Worm (Caenorhabditis elegans) whole organism, midembryonic: ENCODE measurements around the gene Y62H9A.9.

Experiments
- T22C8.4 ChIP-seq: fragments of 200-800 bp; sonication (Bioruptor generic); IDR thresholded peaks from 2 replicates; pipeline ENCODE4 v1.3.6; 2022; ENCODE audit warnings: missing genetic modification characterization, missing compliant biosample characterization
- cog-1 ChIP-seq: sonication (generic microtip); optimal IDR thresholded peaks from 2 replicates; lab custom pipeline; 2016; ENCODE audit warnings: missing genetic modification characterization, missing compliant biosample characterization
- flt-1 ChIP-seq: fragments of 200-800 bp; sonication (Bioruptor generic); IDR thresholded peaks from 2 replicates; pipeline ENCODE4 v1.3.6; 2022; ENCODE audit warnings: missing genetic modification characterization, missing compliant biosample characterization
- klf-2 ChIP-seq: fragments of 200-800 bp; sonication (Bioruptor generic); conservative IDR thresholded peaks from 2 replicates; pipeline ENCODE4 v1.3.6; 2022; ENCODE audit warnings: missing genetic modification reagents, missing genetic modification characterization, missing compliant biosample characterization
- med-1 ChIP-seq: sonication (generic microtip); optimal IDR thresholded peaks from 2 replicates; lab custom pipeline; 2017; ENCODE audit warnings: missing genetic modification characterization, mild to moderate bottlenecking, missing compliant biosample characterization, antibody characterized with exemption, missing genetic modification reagents; ENCODE audit not compliant: insufficient read depth
- ref-1 ChIP-seq: fragments of 200-800 bp; sonication (Bioruptor generic); conservative IDR thresholded peaks from 2 replicates; pipeline ENCODE4 v1.3.6; 2022; ENCODE audit warnings: missing genetic modification reagents, missing genetic modification characterization, missing compliant biosample characterization
- tab-1 ChIP-seq: fragments of 200-800 bp; sonication (Bioruptor generic); IDR thresholded peaks from 2 replicates; pipeline ENCODE4 v1.3.6; 2022; ENCODE audit warnings: missing genetic modification characterization, missing compliant biosample characterization
- ztf-23 ChIP-seq: fragments of 200-800 bp; sonication (Bioruptor generic); IDR thresholded peaks from 2 replicates; pipeline ENCODE4 v1.3.6; 2022; ENCODE audit warnings: missing genetic modification reagents, missing genetic modification characterization, missing compliant biosample characterization
- ztf-29 ChIP-seq: fragments of 200-800 bp; sonication (Bioruptor generic); IDR thresholded peaks from 2 replicates; pipeline ENCODE4 v1.3.6; 2022; ENCODE audit warnings: missing genetic modification reagents, missing genetic modification characterization, missing compliant biosample characterization

The Y62H9A.9 gene

ce11 chrX:11924158-11924557, 26.2 kb upstream of the Y62H9A.9 start, which contains the start of gene F55G7.1:
Gene F55G7.1 (plus strand): TSS chrX:11924433.
- TF ChIP-seq klf-2 (GFP tag; lab: Robert Waterston, UW) = no peak
- TF ChIP-seq T22C8.4 = no peak
- no peak for TF ChIP-seq ztf-29 (GFP tag; lab: Robert Waterston, UW)
- no peak for TF ChIP-seq cog-1 (tag; lab: Kevin White, UChicago)
- TF ChIP-seq ref-1 = no peak
- TF ChIP-seq ztf-23 = no peak
- TF ChIP-seq tab-1 (GFP tag; lab: Robert Waterston, UW) = no peak
- no peak for TF ChIP-seq med-1 (GFP tag; lab: Kevin White, UChicago)
- no peak for TF ChIP-seq flt-1 (GFP tag; lab: Robert Waterston, UW)

ce11 chrX:11920723-11921283, 22.9 kb upstream of the Y62H9A.9 start, which contains the start of gene Y62H9A.14:
Gene Y62H9A.14 (plus strand): TSS chrX:11921233.
- TF ChIP-seq ztf-29 (GFP tag; lab: Robert Waterston, UW) (no peak), cog-1 (tag; lab: Kevin White, UChicago) (no peak), T22C8.4 (no peak), med-1 (GFP tag; lab: Kevin White, UChicago) (no peak), ztf-23 (no peak)

- TF ChIP-seq klf-2 (GFP tag; lab: Robert Waterston, UW) (no peak), med-1 (GFP tag; lab: Kevin White, UChicago) (no peak), ztf-23 (no peak), cog-1 (tag; lab: Kevin White, UChicago) (no peak), ztf-29 (GFP tag; lab: Robert Waterston, UW) (no peak), T22C8.4 (no peak), ref-1 (no peak), flt-1 (GFP tag; lab: Robert Waterston, UW) (no peak), tab-1 (GFP tag; lab: Robert Waterston, UW) (no peak)
These were observed 20.1 kb upstream of the Y62H9A.9 start, which contains the start of gene Y62H9A.16 for ce11 chrX:11917994-11918393. Gene Y62H9A.16 (plus strand): TSS chrX:11918294.

- TF ChIP-seq med-1 (GFP tag; lab: Kevin White, UChicago) = no peak
- no peak for TF ChIP-seq ztf-29 (GFP tag; lab: Robert Waterston, UW)
- TF ChIP-seq T22C8.4 = no peak
- TF ChIP-seq ztf-23 = no peak
- TF ChIP-seq cog-1 (tag; lab: Kevin White, UChicago) = no peak
- no peak for TF ChIP-seq ref-1
These were observed 18.8 kb upstream of the Y62H9A.9 start, which contains the start of gene Y62H9A.13 for ce11 chrX:11916705-11917104. Gene Y62H9A.13 (plus strand): TSS chrX:11917005.

- TF ChIP-seq cog-1 (tag; lab: Kevin White, UChicago) (no peak), klf-2 (GFP tag; lab: Robert Waterston, UW) (no peak), tab-1 (GFP tag; lab: Robert Waterston, UW) (no peak), ztf-29 (GFP tag; lab: Robert Waterston, UW) (no peak), ref-1 (no peak), flt-1 (GFP tag; lab: Robert Waterston, UW) (no peak), med-1 (GFP tag; lab: Kevin White, UChicago) (no peak), ztf-23 (no peak), T22C8.4 (no peak)
These were observed 15.9 kb upstream of the Y62H9A.9 start, which contains the start of gene Y62H9A.12 for ce11 chrX:11913824-11914223. Gene Y62H9A.12 (plus strand): TSS chrX:11914124.

ce11 chrX:11910046-11910445, 12.1 kb upstream of the Y62H9A.9 start, which contains the start of gene Y62H9A.15:
Gene Y62H9A.15 (minus strand): TSS chrX:11910145.
- TF ChIP-seq flt-1 (GFP tag; lab: Robert Waterston, UW) (no peak), cog-1 (tag; lab: Kevin White, UChicago) (no peak), ztf-23 (no peak), med-1 (GFP tag; lab: Kevin White, UChicago) (no peak), ztf-29 (GFP tag; lab: Robert Waterston, UW) (no peak), ref-1 (no peak), tab-1 (GFP tag; lab: Robert Waterston, UW) (no peak), T22C8.4 (no peak), klf-2 (GFP tag; lab: Robert Waterston, UW) (no peak)

- TF ChIP-seq tab-1 (GFP tag; lab: Robert Waterston, UW) = no peak
- no peak for TF ChIP-seq flt-1 (GFP tag; lab: Robert Waterston, UW)
- TF ChIP-seq ref-1 = no peak
- TF ChIP-seq cog-1 (tag; lab: Kevin White, UChicago) = no peak
- no peak for TF ChIP-seq med-1 (GFP tag; lab: Kevin White, UChicago)
- no peak for TF ChIP-seq ztf-23
- no peak for TF ChIP-seq klf-2 (GFP tag; lab: Robert Waterston, UW)
- no peak for TF ChIP-seq ztf-29 (GFP tag; lab: Robert Waterston, UW)
- TF ChIP-seq T22C8.4 = no peak
These were observed 11.2 kb upstream of the Y62H9A.9 start for ce11 chrX:11909168-11909567.

ce11 chrX:11908226-11908625, 10.3 kb upstream of the Y62H9A.9 start:
- TF ChIP-seq ztf-29 (GFP tag; lab: Robert Waterston, UW) (no peak), T22C8.4 (no peak), tab-1 (GFP tag; lab: Robert Waterston, UW) (no peak), cog-1 (tag; lab: Kevin White, UChicago) (no peak)

- TF ChIP-seq cog-1 (tag; lab: Kevin White, UChicago) (no peak), ref-1 (no peak), tab-1 (GFP tag; lab: Robert Waterston, UW) (no peak)
These were observed 9.3 kb upstream of the Y62H9A.9 start, which contains the start of gene Y62H9A.11 for ce11 chrX:11907263-11907662. Gene Y62H9A.11 (minus strand): TSS chrX:11907363.

- TF ChIP-seq ztf-29 (GFP tag; lab: Robert Waterston, UW) (no peak), klf-2 (GFP tag; lab: Robert Waterston, UW) (no peak), tab-1 (GFP tag; lab: Robert Waterston, UW) (no peak), T22C8.4 (no peak), flt-1 (GFP tag; lab: Robert Waterston, UW) (no peak), med-1 (GFP tag; lab: Kevin White, UChicago) (no peak)
These were observed 8.7 kb upstream of the Y62H9A.9 start for ce11 chrX:11906626-11907025.
